Worm (Caenorhabditis elegans) whole organism, young adult: ENCODE data around the gene C55C3.8.

ENCODE experiments used
- D2030.7 ChIP-seq: fragments of 200-800 bp; sonication (Bioruptor generic); IDR thresholded peaks from 2 replicates; pipeline ENCODE4 v1.3.6; 2022; ENCODE audit warnings: missing genetic modification reagents, missing genetic modification characterization, missing compliant biosample characterization
- F39B2.1 ChIP-seq: fragments of 200-800 bp; sonication (Bioruptor generic); IDR thresholded peaks from 2 replicates; pipeline ENCODE4 v1.3.6; 2022; ENCODE audit warnings: missing genetic modification reagents, missing genetic modification characterization, missing compliant biosample characterization
- F52B5.7 ChIP-seq: sonication (generic microtip); optimal IDR thresholded peaks from 2 replicates; lab custom pipeline; 2016; ENCODE audit warnings: mild to moderate bottlenecking, missing genetic modification characterization, missing compliant biosample characterization
- F55B11.4 ChIP-seq: sonication (generic microtip); optimal IDR thresholded peaks from 2 replicates; lab custom pipeline; 2016; ENCODE audit warnings: missing compliant biosample characterization, missing genetic modification characterization, borderline replicate concordance; ENCODE audit not compliant: insufficient read depth
- F57A8.1 ChIP-seq: fragments of 200-800 bp; sonication (Bioruptor generic); optimal IDR thresholded peaks from 2 replicates; lab custom pipeline; 2018; ENCODE audit warnings: mild to moderate bottlenecking, missing genetic modification characterization, moderate library complexity, missing compliant biosample characterization
- F57C9.4 ChIP-seq: sonication (generic microtip); optimal IDR thresholded peaks from 2 replicates; lab custom pipeline; 2017; ENCODE audit warnings: mild to moderate bottlenecking, missing genetic modification characterization, missing compliant biosample characterization
- Y53F4B.3 ChIP-seq: fragments of 200-800 bp; sonication (Bioruptor generic); IDR thresholded peaks from 2 replicates; pipeline ENCODE4 v1.3.6; 2022; ENCODE audit warnings: missing genetic modification reagents, missing genetic modification characterization, missing compliant biosample characterization
- Y53G8AR.9 ChIP-seq: fragments of 200-800 bp; sonication (Bioruptor generic); conservative IDR thresholded peaks from 2 replicates; pipeline ENCODE4 v1.3.6; 2022; ENCODE audit warnings: missing genetic modification reagents, missing genetic modification characterization, missing compliant biosample characterization
- Y56A3A.18 ChIP-seq: fragments of 200-800 bp; sonication (Bioruptor generic); IDR thresholded peaks from 2 replicates; pipeline ENCODE4 v1.3.6; 2022; ENCODE audit warnings: missing genetic modification reagents, missing genetic modification characterization, missing compliant biosample characterization
- Y95B8A.8 ChIP-seq: fragments of 200-800 bp; sonication (Bioruptor generic); IDR thresholded peaks from 2 replicates; pipeline ENCODE4 v1.3.6; 2022; ENCODE audit warnings: missing genetic modification reagents, missing genetic modification characterization, missing compliant biosample characterization
- atf-7 ChIP-seq: sonication (generic microtip); optimal IDR thresholded peaks from 2 replicates; lab custom pipeline; 2017; ENCODE audit warnings: mild to moderate bottlenecking, missing genetic modification characterization, missing compliant biosample characterization
- attf-6 ChIP-seq: fragments of 200-800 bp; sonication (Bioruptor generic); IDR thresholded peaks from 2 replicates; pipeline ENCODE4 v1.3.6; 2022; ENCODE audit warnings: missing genetic modification reagents, missing genetic modification characterization, missing compliant biosample characterization
- cebp-1 ChIP-seq, 2 experiments: fragments of 200-800 bp in 1 of 2; sonication (Bioruptor generic) in 1 of 2; sonication (generic microtip) in 1 of 2; IDR thresholded peaks in 1 of 2; optimal IDR thresholded peaks in 1 of 2; 2 replicates each; pipeline versions ENCODE4 v1.3.6 to Lab custom; 2017 to 2022; ENCODE audit warnings: missing compliant biosample characterization in 2 of 2, missing genetic modification characterization in 2 of 2, mild to moderate bottlenecking in 1 of 2, missing genetic modification reagents in 1 of 2, moderate library complexity in 1 of 2
- ceh-58 ChIP-seq: fragments of 200-800 bp; sonication (Bioruptor generic); IDR thresholded peaks from 2 replicates; pipeline ENCODE4 v1.3.6; 2022; ENCODE audit warnings: missing genetic modification characterization, missing compliant biosample characterization
- ceh-79 ChIP-seq: sonication (generic microtip); optimal IDR thresholded peaks from 2 replicates; lab custom pipeline; 2017; ENCODE audit warnings: mild to moderate bottlenecking, missing genetic modification characterization, missing compliant biosample characterization
- die-1 ChIP-seq: sonication (generic microtip); optimal IDR thresholded peaks from 2 replicates; lab custom pipeline; 2016; ENCODE audit warnings: missing genotype, mild to moderate bottlenecking, missing genetic modification characterization, missing compliant biosample characterization
- dox-1 ChIP-seq: fragments of 200-800 bp; sonication (Bioruptor generic); IDR thresholded peaks from 2 replicates; pipeline ENCODE4 v1.3.6; 2022; ENCODE audit warnings: missing genetic modification reagents, missing genetic modification characterization, missing compliant biosample characterization
- efl-1 ChIP-seq: fragments of 150-350 bp; optimal IDR thresholded peaks from 2 replicates; lab custom pipeline; 2014; ENCODE audit warnings: missing biosample characterization, missing genetic modification reagents, missing genetic modification characterization
- ets-4 ChIP-seq: fragments of 200-800 bp; sonication (Bioruptor generic); optimal IDR thresholded peaks from 2 replicates; lab custom pipeline; 2018; ENCODE audit warnings: mild to moderate bottlenecking, missing genetic modification characterization, missing compliant biosample characterization
- fkh-3 ChIP-seq: sonication (generic microtip); optimal IDR thresholded peaks from 2 replicates; lab custom pipeline; 2016; ENCODE audit warnings: mild to moderate bottlenecking, missing genetic modification characterization, missing compliant biosample characterization
- gei-17 ChIP-seq: fragments of 200-800 bp; sonication (Bioruptor generic); optimal IDR thresholded peaks from 2 replicates; lab custom pipeline; 2018; ENCODE audit warnings: mild to moderate bottlenecking, missing genetic modification characterization, missing compliant biosample characterization
- hlh-12 ChIP-seq: sonication (generic microtip); optimal IDR thresholded peaks from 2 replicates; lab custom pipeline; 2016; ENCODE audit warnings: missing genetic modification characterization, missing compliant biosample characterization
- hrde-1 ChIP-seq: sonication (generic microtip); optimal IDR thresholded peaks from 2 replicates; lab custom pipeline; 2016; ENCODE audit warnings: missing genetic modification characterization, mild to moderate bottlenecking, missing compliant biosample characterization, moderate library complexity, missing genotype, missing genetic modification reagents, borderline replicate concordance
- lin-54 ChIP-seq: fragments of 200-800 bp; sonication (Bioruptor generic); optimal IDR thresholded peaks from 2 replicates; lab custom pipeline; 2018; ENCODE audit warnings: mild to moderate bottlenecking, missing genetic modification characterization, missing compliant biosample characterization
- lir-1 ChIP-seq: fragments of 200-800 bp; sonication (Bioruptor generic); conservative IDR thresholded peaks from 2 replicates; pipeline ENCODE4 v1.3.6; 2022; ENCODE audit warnings: missing genetic modification reagents, missing genetic modification characterization, missing compliant biosample characterization
- madf-10 ChIP-seq: sonication (generic microtip); optimal IDR thresholded peaks from 2 replicates; lab custom pipeline; 2016; ENCODE audit warnings: mild to moderate bottlenecking, missing genetic modification characterization, missing compliant biosample characterization
- mcd-1 ChIP-seq: fragments of 200-800 bp; sonication (Bioruptor generic); IDR thresholded peaks from 2 replicates; pipeline ENCODE4 v1.3.6; 2022; ENCODE audit warnings: missing genetic modification reagents, missing genetic modification characterization, missing compliant biosample characterization
- nfyb-1 ChIP-seq: fragments of 200-800 bp; sonication (Bioruptor generic); IDR thresholded peaks from 2 replicates; pipeline ENCODE4 v1.3.6; 2022; ENCODE audit warnings: missing genetic modification reagents, missing genetic modification characterization, missing compliant biosample characterization
- nhr-80 ChIP-seq: sonication (generic microtip); optimal IDR thresholded peaks from 2 replicates; lab custom pipeline; 2016; ENCODE audit warnings: missing genetic modification characterization, missing compliant biosample characterization
- nhr-90 ChIP-seq: sonication (generic microtip); optimal IDR thresholded peaks from 2 replicates; lab custom pipeline; 2016; ENCODE audit warnings: missing genotype, mild to moderate bottlenecking, missing genetic modification characterization, missing compliant biosample characterization
- pha-4 ChIP-seq: fragments of 150-350 bp; sonication (generic microtip); optimal IDR thresholded peaks from 2 replicates; lab custom pipeline; 2014; ENCODE audit warnings: missing biosample characterization, missing genetic modification reagents, missing genetic modification characterization
- snpc-1.1 ChIP-seq: sonication (generic microtip); optimal IDR thresholded peaks from 2 replicates; lab custom pipeline; 2017; ENCODE audit warnings: missing genetic modification characterization, mild to moderate bottlenecking, missing compliant biosample characterization, antibody characterized with exemption, moderate library complexity, missing genotype, missing genetic modification reagents; ENCODE audit not compliant: insufficient read depth
- somi-1 ChIP-seq: fragments of 200-800 bp; sonication (Bioruptor generic); optimal IDR thresholded peaks from 2 replicates; lab custom pipeline; 2018; ENCODE audit warnings: mild to moderate bottlenecking, missing genetic modification characterization, missing compliant biosample characterization
- unc-130 ChIP-seq: sonication (generic microtip); optimal IDR thresholded peaks from 2 replicates; lab custom pipeline; 2016; ENCODE audit warnings: missing genetic modification reagents, missing genetic modification characterization, missing compliant biosample characterization
- ztf-25 ChIP-seq: fragments of 200-800 bp; sonication (Bioruptor generic); IDR thresholded peaks from 2 replicates; pipeline ENCODE4 v1.3.6; 2022; ENCODE audit warnings: missing genetic modification reagents, missing genetic modification characterization, missing compliant biosample characterization

C55C3.8 gene

ce11 chrIV:5652811-5653483, 37.9 kb upstream of the C55C3.8 start:
- peak; percentile 43 for TF ChIP-seq nhr-80 (tag; lab: Kevin White, UChicago)
- no peak for TF ChIP-seq cebp-1 (GFP tag; IDR thresholded peaks at IDR 0.05; lab: Robert Waterston, UW)
- no peak for TF ChIP-seq cebp-1 (tag; optimal IDR thresholded peaks at IDR 0.05; lab: Kevin White, UChicago)

- TF ChIP-seq F57A8.1 (GFP tag; lab: Kevin White, UChicago) (no peak), fkh-3 (tag; lab: Kevin White, UChicago) (no peak), nfyb-1 (GFP tag; lab: Robert Waterston, UW) (no peak), somi-1 (GFP tag; lab: Kevin White, UChicago) (no peak), ceh-58 (GFP tag; lab: Robert Waterston, UW) (no peak), Y95B8A.8 (GFP tag; lab: Robert Waterston, UW) (no peak), hlh-12 (tag; lab: Kevin White, UChicago) (no peak), Y56A3A.18 (peak; percentile 42; the same call in 1 of the 2 replicates)
Measured at ce11 chrIV:5653649-5654048, 37.2 kb upstream of the C55C3.8 start, which contains the start of gene clec-178. Gene clec-178 (plus strand): TSS chrIV:5653949.

ce11 chrIV:5654203-5654602, 36.6 kb upstream of the C55C3.8 start:
- TF ChIP-seq lir-1 (GFP tag; lab: Robert Waterston, UW), result no peak
- no peak for TF ChIP-seq lin-54 (GFP tag; lab: Kevin White, UChicago)
- TF ChIP-seq efl-1 (GFP tag; lab: Kevin White, UChicago), result no peak
- TF ChIP-seq ceh-79 (tag; lab: Kevin White, UChicago), result no peak
- 0 out of 2 replicates have a peak, but pooled peaks have one; percentile 41 for TF ChIP-seq Y53G8AR.9
- TF ChIP-seq nhr-80 (tag; lab: Kevin White, UChicago), result peak; percentile 92
- TF ChIP-seq F52B5.7 (tag; lab: Kevin White, UChicago), result no peak
- peak; percentile 38 for TF ChIP-seq madf-10 (tag; lab: Kevin White, UChicago)
- TF ChIP-seq Y95B8A.8 (GFP tag; lab: Robert Waterston, UW), result no peak
- TF ChIP-seq pha-4, result peak; percentile 65
- TF ChIP-seq mcd-1 (GFP tag; lab: Robert Waterston, UW), result 0 out of 2 replicates have a peak, but pooled peaks have one; percentile 6
- no peak for TF ChIP-seq attf-6 (GFP tag; lab: Robert Waterston, UW)
- TF ChIP-seq die-1 (tag; lab: Kevin White, UChicago), result no peak
- no peak for TF ChIP-seq snpc-1.1 (tag; lab: Kevin White, UChicago)
- TF ChIP-seq atf-7 (tag; lab: Kevin White, UChicago), result peak; percentile 38
- no peak for TF ChIP-seq gei-17 (GFP tag; lab: Kevin White, UChicago)
- TF ChIP-seq F57C9.4 (tag; lab: Kevin White, UChicago), result no peak
- TF ChIP-seq Y53F4B.3, result no peak
- no peak for TF ChIP-seq F39B2.1 (GFP tag; lab: Robert Waterston, UW)
- no peak for TF ChIP-seq hrde-1
- TF ChIP-seq nhr-90 (tag; lab: Kevin White, UChicago), result peak; percentile 21
- TF ChIP-seq dox-1 (GFP tag; lab: Robert Waterston, UW), result peak; percentile 59; the same call in 1 of the 2 replicates
- no peak for TF ChIP-seq ets-4

- TF ChIP-seq ztf-25 (no peak), D2030.7 (no peak), lin-54 (GFP tag; lab: Kevin White, UChicago) (no peak), snpc-1.1 (tag; lab: Kevin White, UChicago) (no peak), attf-6 (GFP tag; lab: Robert Waterston, UW) (no peak), pha-4 (no peak), unc-130 (GFP tag; lab: Kevin White, UChicago) (no peak), lir-1 (GFP tag; lab: Robert Waterston, UW) (no peak), F55B11.4 (tag; lab: Kevin White, UChicago) (no peak)
Measured at ce11 chrIV:5654693-5655092, 36.1 kb upstream of the C55C3.8 start.
